Fruit fly (Drosophila melanogaster) S2 (cell line): ENCODE data around the gene Pgd.

Source experiments
- CG8478 ChIP-seq: fragments of >200 bp; optimal IDR thresholded peaks from 2 replicates; lab custom pipeline; 2018
- CTCF ChIP-seq, 2 experiments: fragments of >200 bp; optimal IDR thresholded peaks; 2 replicates each; lab custom pipeline; 2018

DNA sequence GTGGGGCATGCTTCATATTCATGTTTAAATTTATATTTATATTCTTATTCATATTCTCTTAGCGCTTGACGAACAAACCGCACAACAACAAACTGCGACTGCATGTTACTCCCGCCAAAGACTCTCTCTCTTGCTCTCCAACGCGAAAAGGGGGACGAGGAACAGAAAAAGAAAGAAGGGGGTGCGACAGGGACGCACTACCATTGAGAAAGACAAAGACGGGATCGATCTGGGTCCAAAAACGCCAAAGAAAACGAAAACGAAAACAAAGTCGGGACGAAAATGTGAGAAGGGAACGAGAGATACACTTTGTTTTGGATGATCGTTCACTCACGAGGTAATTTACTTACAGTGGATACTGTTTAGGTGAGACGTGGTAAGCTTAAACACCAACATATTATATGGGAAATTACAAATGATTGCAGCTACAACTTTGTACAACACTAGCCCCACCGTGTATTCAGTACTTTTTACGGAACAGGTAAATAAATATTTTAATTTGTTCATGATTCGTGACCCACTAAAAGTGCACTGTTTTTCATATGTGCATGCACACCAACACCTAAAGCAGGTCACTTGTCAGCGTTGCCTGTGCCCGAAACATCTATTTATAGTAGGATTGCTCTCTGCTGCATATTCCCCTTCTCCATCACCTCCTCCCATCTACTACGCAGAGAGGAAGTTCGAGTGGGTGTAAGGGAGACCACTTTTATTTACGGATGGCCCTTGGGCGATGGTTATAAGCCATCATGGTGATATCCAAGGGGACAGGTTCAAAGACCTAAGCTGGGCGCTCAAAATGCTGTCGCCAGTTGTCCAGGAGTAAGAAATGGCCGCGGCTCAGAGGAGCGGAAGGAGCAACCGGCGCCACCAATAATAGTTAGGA lies 23.0 kb upstream of the Pgd start:
- no peak for TF ChIP-seq CTCF (optimal IDR thresholded peaks at IDR 0.05; lab: Kevin White, UChicago)
- TF ChIP-seq CG8478 (lab: Kevin White, UChicago), result no peak
